Worm (Caenorhabditis elegans) whole organism, early embryonic: Measurements from ENCODE around the gene zgpa-1.

ENCODE experiments used
- F13C5.2 ChIP-seq: sonication (generic microtip); optimal IDR thresholded peaks from 2 replicates; lab custom pipeline; 2017; ENCODE audit warnings: mild to moderate bottlenecking, missing genetic modification characterization, inconsistent platforms, missing compliant biosample characterization
- aly-1 ChIP-seq: sonication (generic microtip); optimal IDR thresholded peaks from 2 replicates; lab custom pipeline; 2016; ENCODE audit warnings: missing genetic modification characterization, missing compliant biosample characterization
- ama-1 ChIP-seq: fragments of 150-350 bp; optimal IDR thresholded peaks from 2 replicates; lab custom pipeline; 2014
- ceh-13 ChIP-seq: fragments of 200-800 bp; sonication (Bioruptor generic); optimal IDR thresholded peaks from 2 replicates; lab custom pipeline; 2018; ENCODE audit warnings: mild to moderate bottlenecking, missing genetic modification characterization, missing compliant biosample characterization
- ceh-36 ChIP-seq: sonication (generic microtip); optimal IDR thresholded peaks from 2 replicates; lab custom pipeline; 2016; ENCODE audit warnings: missing genetic modification characterization, inconsistent platforms, missing compliant biosample characterization
- ets-7 ChIP-seq: sonication (generic microtip); optimal IDR thresholded peaks from 2 replicates; lab custom pipeline; 2016; ENCODE audit warnings: missing genotype, missing genetic modification characterization, missing compliant biosample characterization
- flt-1 ChIP-seq: fragments of 200-800 bp; sonication (Bioruptor generic); IDR thresholded peaks from 2 replicates; pipeline ENCODE4 v1.3.6; 2022; ENCODE audit warnings: missing genetic modification characterization, missing compliant biosample characterization
- hmbx-1 ChIP-seq: sonication (generic microtip); optimal IDR thresholded peaks from 2 replicates; lab custom pipeline; 2016; ENCODE audit warnings: mild to moderate bottlenecking, missing genetic modification characterization, missing compliant biosample characterization
- hmg-4 ChIP-seq: fragments of 200-800 bp; sonication (Bioruptor generic); optimal IDR thresholded peaks from 2 replicates; lab custom pipeline; 2018; ENCODE audit warnings: mild to moderate bottlenecking, missing genetic modification characterization, missing compliant biosample characterization
- hnd-1 ChIP-seq: sonication (generic microtip); optimal IDR thresholded peaks from 2 replicates; lab custom pipeline; 2016; ENCODE audit warnings: missing genetic modification characterization, missing compliant biosample characterization
- pes-1 ChIP-seq: fragments of 200-800 bp; sonication (Bioruptor generic); IDR thresholded peaks from 2 replicates; pipeline ENCODE4 v1.3.6; 2022; ENCODE audit warnings: missing genetic modification reagents, missing genetic modification characterization, missing compliant biosample characterization
- sea-1 ChIP-seq: fragments of 200-800 bp; sonication (Bioruptor generic); conservative IDR thresholded peaks from 2 replicates; pipeline ENCODE4 v1.3.6; 2022; ENCODE audit warnings: missing genetic modification characterization, missing compliant biosample characterization
- tbx-37 ChIP-seq: fragments of 200-800 bp; sonication (Bioruptor generic); conservative IDR thresholded peaks from 2 replicates; pipeline ENCODE4 v1.3.6; 2022; ENCODE audit warnings: missing genetic modification reagents, missing genetic modification characterization, missing compliant biosample characterization

ce11 chrIV:7785506-7786065, 27.0 kb downstream of the zgpa-1 start, which contains the start of gene tag-322:
- no peak for TF ChIP-seq hmbx-1 (tag; lab: Kevin White, UChicago)
- no peak for TF ChIP-seq hnd-1
- no peak for TF ChIP-seq pes-1 (GFP tag; lab: Robert Waterston, UW)
- no peak for TF ChIP-seq hmg-4 (GFP tag; lab: Kevin White, UChicago)
- no peak for TF ChIP-seq ama-1 (lab: Kevin White, UChicago)
- no peak for TF ChIP-seq sea-1 (GFP tag; lab: Robert Waterston, UW)
- TF ChIP-seq F13C5.2, result no peak
- TF ChIP-seq ceh-13, result no peak
- TF ChIP-seq tbx-37 (GFP tag; lab: Robert Waterston, UW), result no peak
- no peak for TF ChIP-seq flt-1
- TF ChIP-seq aly-1, result no peak
- TF ChIP-seq ets-7 (tag; lab: Kevin White, UChicago), result no peak
- no peak for TF ChIP-seq ceh-36
